Fruit fly (Drosophila melanogaster): ENCODE data around the gene Hk.

The Hk gene

DNA sequence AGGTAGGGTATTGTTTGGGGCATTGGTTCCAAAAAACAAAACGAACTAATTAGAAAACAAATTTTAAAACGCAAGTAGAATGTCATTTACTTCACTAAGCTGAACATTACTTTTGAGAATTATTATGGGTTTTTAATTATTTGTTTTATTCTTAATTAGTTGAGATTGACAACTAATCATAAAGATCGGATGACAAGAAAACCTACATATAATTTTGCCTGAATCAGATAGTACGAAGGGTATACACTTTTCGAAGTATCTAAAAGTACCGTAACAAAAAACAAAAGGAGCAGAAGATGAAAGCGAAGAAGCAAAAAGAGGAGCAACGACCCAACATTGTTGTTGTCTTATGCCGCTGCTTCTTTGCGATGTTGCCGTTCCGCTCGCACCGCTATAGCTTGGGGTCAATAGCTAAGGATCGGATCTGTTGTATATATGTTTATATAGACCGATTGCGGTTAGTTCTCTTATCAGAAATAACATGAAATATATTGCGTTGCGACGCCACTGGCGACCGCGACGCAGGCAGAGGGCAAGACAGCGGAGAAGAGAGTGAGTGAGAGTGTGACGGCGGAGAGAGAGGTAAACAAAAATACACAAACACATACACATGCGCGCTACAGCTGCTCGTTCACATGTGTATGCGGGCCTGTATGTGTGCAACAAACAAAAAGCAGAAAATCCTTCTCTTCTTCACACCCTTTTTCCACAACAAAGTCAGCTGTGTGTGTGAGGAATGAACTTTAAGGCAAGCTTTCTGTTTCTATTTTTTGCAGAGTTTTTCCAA lies 52.0 kb downstream of the Hk start (continued):
- no peak for TF ChIP-seq CG12769 (tag; optimal IDR thresholded peaks at IDR 0.05)
- TF ChIP-seq CoRest (tag; optimal IDR thresholded peaks at IDR 0.05): peak; percentile 79
- no peak for TF ChIP-seq br (optimal IDR thresholded peaks at IDR 0.05)
- TF ChIP-seq Abd-B (GFP tag; optimal IDR thresholded peaks at IDR 0.05): peak; percentile 44
- TF ChIP-seq CG15601 (tag; optimal IDR thresholded peaks at IDR 0.05): peak; percentile 60
- TF ChIP-seq CG6654 (GFP tag; optimal IDR thresholded peaks at IDR 0.05): peak; percentile 11
- TF ChIP-seq crol (GFP tag; IDR thresholded peaks at IDR 0.05): peak; percentile 34; the same call in 1 of the 2 replicates
- no peak for TF ChIP-seq Side (GFP tag; optimal IDR thresholded peaks at IDR 0.05)
- TF ChIP-seq salm (tag; optimal IDR thresholded peaks at IDR 0.05): no peak
- no peak for TF ChIP-seq CG8944 (GFP tag; optimal IDR thresholded peaks at IDR 0.05)
- peak; percentile 28; the same call in 1 of the 2 replicates for TF ChIP-seq H2.0 (GFP tag; IDR thresholded peaks at IDR 0.05)
- TF ChIP-seq Fer3 (tag; optimal IDR thresholded peaks at IDR 0.05): peak; percentile 71
- TF ChIP-seq Hr3 (GFP tag; optimal IDR thresholded peaks at IDR 0.05): peak; percentile 50
- peak; percentile 99 for TF ChIP-seq D19A (tag; optimal IDR thresholded peaks at IDR 0.05)
- peak; percentile 41 for TF ChIP-seq tap (tag; optimal IDR thresholded peaks at IDR 0.05)
- TF ChIP-seq CG11247 (GFP tag; IDR thresholded peaks at IDR 0.05): no peak
- TF ChIP-seq CG16863 (GFP tag; optimal IDR thresholded peaks at IDR 0.05): peak; percentile 21
- TF ChIP-seq CG13894 (tag; optimal IDR thresholded peaks at IDR 0.05): peak; percentile 87
- peak; percentile 17 for TF ChIP-seq CG12942 (GFP tag; optimal IDR thresholded peaks at IDR 0.05)
- peak; percentile 35 for TF ChIP-seq caup (GFP tag; optimal IDR thresholded peaks at IDR 0.05; ENCODE audit: severe bottlenecking)
- peak; percentile 49; the same call in 1 of the 2 replicates for TF ChIP-seq ranshi (GFP tag; IDR thresholded peaks at IDR 0.05)
- peak; percentile 45 for TF ChIP-seq zfh2 (GFP tag; optimal IDR thresholded peaks at IDR 0.05)
- TF ChIP-seq CG34224 (GFP tag; IDR thresholded peaks at IDR 0.05; ENCODE audit: partially characterized antibody): peak; percentile 39
- 0 out of 3 replicates have a peak, but pooled peaks have one; percentile 17 for TF ChIP-seq so (GFP tag; IDR thresholded peaks at IDR 0.05)
- peak; percentile 69 for TF ChIP-seq pho (GFP tag; optimal IDR thresholded peaks at IDR 0.05)
- TF ChIP-seq unpg (GFP tag; optimal IDR thresholded peaks at IDR 0.05): peak; percentile 61
- TF ChIP-seq CG7839 (tag; optimal IDR thresholded peaks at IDR 0.05): peak; percentile 71
- peak in 1 of 2 experiments; percentile 4 for TF ChIP-seq chif (GFP tag; optimal IDR thresholded peaks at IDR 0.05)
- TF ChIP-seq HLHmδ (GFP tag; optimal IDR thresholded peaks at IDR 0.05): peak; percentile 35
- TF ChIP-seq CG9727 (GFP tag; optimal IDR thresholded peaks at IDR 0.05): peak; percentile 63
- TF ChIP-seq lov (optimal IDR thresholded peaks at IDR 0.05): no peak
- no peak for TF ChIP-seq lov (GFP tag; IDR thresholded peaks at IDR 0.05)
- TF ChIP-seq CG17186 (GFP tag; optimal IDR thresholded peaks at IDR 0.05): no peak
- peak; percentile 13 for TF ChIP-seq Chrac-16 (GFP tag; optimal IDR thresholded peaks at IDR 0.05)
- peak; percentile 71 for TF ChIP-seq CG18262 (tag; optimal IDR thresholded peaks at IDR 0.05)
- peak; percentile 55 for TF ChIP-seq Deaf1 (tag; optimal IDR thresholded peaks at IDR 0.05)
- peak; percentile 65 for TF ChIP-seq CG10274 (GFP tag; optimal IDR thresholded peaks at IDR 0.05)
- TF ChIP-seq Fer1 (GFP tag; optimal IDR thresholded peaks at IDR 0.05): peak; percentile 35
- TF ChIP-seq gcm (GFP tag; optimal IDR thresholded peaks at IDR 0.05): peak; percentile 8
- no peak for TF ChIP-seq sr (GFP tag; IDR thresholded peaks at IDR 0.05)
- TF ChIP-seq CG5953 (GFP tag; IDR thresholded peaks at IDR 0.05): no peak
- no peak for TF ChIP-seq hkb (optimal IDR thresholded peaks at IDR 0.05)
- TF ChIP-seq hkb (GFP tag; IDR thresholded peaks at IDR 0.05): peak; percentile 45
- peak; percentile 45 for TF ChIP-seq Six4 (GFP tag; optimal IDR thresholded peaks at IDR 0.05)
- TF ChIP-seq croc (GFP tag; conservative IDR thresholded peaks at IDR 0.05): no peak
- TF ChIP-seq dmrt11E (tag; optimal IDR thresholded peaks at IDR 0.05): peak; percentile 61
- no peak for TF ChIP-seq Ets97D (GFP tag; optimal IDR thresholded peaks at IDR 0.05)
- peak; percentile 62 for TF ChIP-seq CG2712 (tag; optimal IDR thresholded peaks at IDR 0.05)
- peak; percentile 94 for TF ChIP-seq cg (GFP tag; optimal IDR thresholded peaks at IDR 0.05)
- no peak for TF ChIP-seq nerfin-1 (tag; optimal IDR thresholded peaks at IDR 0.05)

All from whole organism, embryonic.